Fruit fly (Drosophila melanogaster): ENCODE results near the gene Tango5.

dm6 chrX:10738835-10739371 lies 25.3 kb downstream of the Tango5 start:
- TF ChIP-seq salr (GFP tag; optimal IDR thresholded peaks at IDR 0.05) = no peak
- TF ChIP-seq CG1621 (tag; optimal IDR thresholded peaks at IDR 0.05) = no peak
- no peak for TF ChIP-seq Hr39 (GFP tag; optimal IDR thresholded peaks at IDR 0.05)
- no peak for TF ChIP-seq CG10631 (GFP tag; optimal IDR thresholded peaks at IDR 0.05)
